Worm (Caenorhabditis elegans): ENCODE measurements around the gene srxa-2.
A peak's percentile ranks its signal among the peaks of the same experiment; 100 is the strongest.

srxa-2 gene

ce11 chrIV:9398512-9398911, 24.7 kb upstream of the srxa-2 start, which contains the start of gene F56D5.2:
Gene F56D5.2 (minus strand): TSS chrIV:9398612.
- TF ChIP-seq tbx-11 (GFP tag; IDR thresholded peaks at IDR 0.05): no peak
- TF ChIP-seq sea-1 (GFP tag; conservative IDR thresholded peaks at IDR 0.05): no peak
- no peak for TF ChIP-seq tbx-37 (GFP tag; conservative IDR thresholded peaks at IDR 0.05)
- no peak for TF ChIP-seq B0310.2 (tag; optimal IDR thresholded peaks at IDR 0.05)
- TF ChIP-seq pes-1 (GFP tag; IDR thresholded peaks at IDR 0.05): no peak
- no peak for TF ChIP-seq hmg-4 (GFP tag; optimal IDR thresholded peaks at IDR 0.05)
- TF ChIP-seq ama-1 (optimal IDR thresholded peaks at IDR 0.05): no peak
- no peak for TF ChIP-seq aly-1 (tag; optimal IDR thresholded peaks at IDR 0.05)
- no peak for TF ChIP-seq scrt-1 (GFP tag; IDR thresholded peaks at IDR 0.05)
- no peak for TF ChIP-seq ceh-36 (tag; optimal IDR thresholded peaks at IDR 0.05)

- no peak for TF ChIP-seq ceh-13 (GFP tag; optimal IDR thresholded peaks at IDR 0.05)
These were observed 21.5 kb upstream of the srxa-2 start, which contains the start of gene F56D5.6 for ce11 chrIV:9401715-9402114. Gene F56D5.6 (plus strand): TSS chrIV:9401922.

- TF ChIP-seq ceh-13 (GFP tag; optimal IDR thresholded peaks at IDR 0.05) (no peak), sea-1 (GFP tag; conservative IDR thresholded peaks at IDR 0.05) (no peak), flt-1 (GFP tag; IDR thresholded peaks at IDR 0.05) (no peak), tbx-11 (GFP tag; IDR thresholded peaks at IDR 0.05) (no peak), hnd-1 (tag; optimal IDR thresholded peaks at IDR 0.05) (no peak), pes-1 (GFP tag; IDR thresholded peaks at IDR 0.05) (no peak)
These were observed 19.3 kb upstream of the srxa-2 start for ce11 chrIV:9403761-9404420.

ce11 chrIV:9408004-9408403, 15.2 kb upstream of the srxa-2 start, which contains the start of gene F56D5.5:
Gene F56D5.5 (minus strand): TSS chrIV:9408104.
- TF ChIP-seq tbx-37 (GFP tag; conservative IDR thresholded peaks at IDR 0.05) (no peak), ama-1 (optimal IDR thresholded peaks at IDR 0.05) (no peak), hnd-1 (tag; optimal IDR thresholded peaks at IDR 0.05) (no peak), aly-1 (tag; optimal IDR thresholded peaks at IDR 0.05) (no peak), tbx-11 (GFP tag; IDR thresholded peaks at IDR 0.05) (no peak), scrt-1 (GFP tag; IDR thresholded peaks at IDR 0.05) (no peak), B0310.2 (tag; optimal IDR thresholded peaks at IDR 0.05) (no peak), sea-1 (GFP tag; conservative IDR thresholded peaks at IDR 0.05) (no peak), pes-1 (GFP tag; IDR thresholded peaks at IDR 0.05) (no peak), ets-7 (tag; optimal IDR thresholded peaks at IDR 0.05) (no peak), tra-4 (tag; optimal IDR thresholded peaks at IDR 0.05) (no peak), F13C5.2 (tag; optimal IDR thresholded peaks at IDR 0.05) (no peak)

ce11 chrIV:9422408-9422807, 787 bp upstream of the srxa-2 start, which contains the start of gene F56D5.9:
Gene F56D5.9 (minus strand): TSS chrIV:9422508.
- TF ChIP-seq pes-1 (GFP tag; IDR thresholded peaks at IDR 0.05) (no peak), tbx-11 (GFP tag; IDR thresholded peaks at IDR 0.05) (no peak)

ce11 chrIV:9427959-9428358, 4.8 kb downstream of the srxa-2 start, which contains the start of gene F59B8.1:
Gene F59B8.1 (plus strand): TSS chrIV:9428259.
- TF ChIP-seq scrt-1 (GFP tag; IDR thresholded peaks at IDR 0.05): no peak
- no peak for TF ChIP-seq ama-1 (optimal IDR thresholded peaks at IDR 0.05)
- TF ChIP-seq pes-1 (GFP tag; IDR thresholded peaks at IDR 0.05): no peak
- no peak for TF ChIP-seq hmg-4 (GFP tag; optimal IDR thresholded peaks at IDR 0.05)
- TF ChIP-seq ets-7 (tag; optimal IDR thresholded peaks at IDR 0.05): no peak
- no peak for TF ChIP-seq hnd-1 (tag; optimal IDR thresholded peaks at IDR 0.05)
- no peak for TF ChIP-seq tbx-37 (GFP tag; conservative IDR thresholded peaks at IDR 0.05)
- TF ChIP-seq tbx-11 (GFP tag; IDR thresholded peaks at IDR 0.05): no peak
- TF ChIP-seq sea-1 (GFP tag; conservative IDR thresholded peaks at IDR 0.05): no peak
- no peak for TF ChIP-seq hmbx-1 (tag; optimal IDR thresholded peaks at IDR 0.05)
- TF ChIP-seq tra-4 (tag; optimal IDR thresholded peaks at IDR 0.05): no peak
- TF ChIP-seq flt-1 (GFP tag; IDR thresholded peaks at IDR 0.05): no peak
- TF ChIP-seq ceh-13 (GFP tag; optimal IDR thresholded peaks at IDR 0.05): no peak
- TF ChIP-seq aly-1 (tag; optimal IDR thresholded peaks at IDR 0.05): no peak
- TF ChIP-seq B0310.2 (tag; optimal IDR thresholded peaks at IDR 0.05): no peak
- TF ChIP-seq F13C5.2 (tag; optimal IDR thresholded peaks at IDR 0.05): no peak
- TF ChIP-seq ceh-36 (tag; optimal IDR thresholded peaks at IDR 0.05): no peak

ce11 chrIV:9432327-9432726, 9.1 kb downstream of the srxa-2 start:
- TF ChIP-seq hmbx-1 (tag; optimal IDR thresholded peaks at IDR 0.05): no peak
- no peak for TF ChIP-seq aly-1 (tag; optimal IDR thresholded peaks at IDR 0.05)
- TF ChIP-seq tra-4 (tag; optimal IDR thresholded peaks at IDR 0.05): no peak
- TF ChIP-seq tbx-11 (GFP tag; IDR thresholded peaks at IDR 0.05): no peak
- no peak for TF ChIP-seq ets-7 (tag; optimal IDR thresholded peaks at IDR 0.05)

ce11 chrIV:9438753-9439152, 15.6 kb downstream of the srxa-2 start:
- TF ChIP-seq tbx-11 (GFP tag; IDR thresholded peaks at IDR 0.05) (no peak), hnd-1 (tag; optimal IDR thresholded peaks at IDR 0.05) (no peak), ets-7 (tag; optimal IDR thresholded peaks at IDR 0.05) (no peak), B0310.2 (tag; optimal IDR thresholded peaks at IDR 0.05) (no peak), hmbx-1 (tag; optimal IDR thresholded peaks at IDR 0.05) (no peak)

- TF ChIP-seq ceh-13 (GFP tag; optimal IDR thresholded peaks at IDR 0.05) (no peak), aly-1 (tag; optimal IDR thresholded peaks at IDR 0.05) (peak; percentile 18)
These were observed 17.7 kb downstream of the srxa-2 start, which contains the start of gene idh-1 for ce11 chrIV:9440880-9441336. Gene idh-1 (minus strand): TSS chrIV:9441107.
